Fruit fly (Drosophila melanogaster) whole organism, prepupa: ENCODE data around the gene sturkopf.
A peak's percentile ranks its signal among the peaks of the same experiment; 100 is the strongest.

Experiments
- Blimp-1 ChIP-seq: fragments of 200-800 bp; sonication (Bioruptor generic); optimal IDR thresholded peaks from 3 replicates; lab custom pipeline; 2017; ENCODE audit warnings: missing biosample characterization, missing genetic modification characterization, mild to moderate bottlenecking, moderate library complexity, missing genetic modification reagents
- CG10631 ChIP-seq: fragments of 200-800 bp; sonication (Bioruptor generic); optimal IDR thresholded peaks from 2 replicates; lab custom pipeline; 2016; ENCODE audit warnings: missing biosample characterization, missing genetic modification characterization
- CG10669 ChIP-seq: fragments of 200-800 bp; sonication (Bioruptor generic); optimal IDR thresholded peaks from 3 replicates; lab custom pipeline; 2018; ENCODE audit warnings: missing biosample characterization, mild to moderate bottlenecking, missing genetic modification characterization, moderate library complexity
- CG11294 ChIP-seq: fragments of 200-800 bp; sonication (Bioruptor generic); IDR thresholded peaks from 2 replicates; pipeline ENCODE4 v1.3.6; 2022; ENCODE audit warnings: missing biosample characterization, missing genetic modification characterization
- CG11762 ChIP-seq: fragments of 200-800 bp; sonication (Bioruptor generic); optimal IDR thresholded peaks from 3 replicates; lab custom pipeline; 2016; ENCODE audit warnings: missing biosample characterization, missing genetic modification characterization; ENCODE audit not compliant: insufficient read depth
- CG11902 ChIP-seq: fragments of 200-800 bp; sonication (Bioruptor generic); optimal IDR thresholded peaks from 3 replicates; lab custom pipeline; 2016; ENCODE audit warnings: missing biosample characterization, missing genetic modification characterization
- CG1621 ChIP-seq: fragments of 200-800 bp; sonication (Bioruptor generic); optimal IDR thresholded peaks from 3 replicates; lab custom pipeline; 2018; ENCODE audit warnings: missing biosample characterization, mild to moderate bottlenecking, missing genetic modification characterization
- CG16779 ChIP-seq: fragments of 200-800 bp; sonication (Bioruptor generic); optimal IDR thresholded peaks from 3 replicates; lab custom pipeline; 2017; ENCODE audit warnings: missing biosample characterization, mild to moderate bottlenecking, missing genetic modification characterization
- CG31627 ChIP-seq: fragments of 200-800 bp; sonication (Bioruptor generic); optimal IDR thresholded peaks from 3 replicates; lab custom pipeline; 2016; ENCODE audit warnings: missing biosample characterization, missing genetic modification characterization
- CG32006 ChIP-seq: fragments of 200-800 bp; sonication (Bioruptor generic); optimal IDR thresholded peaks from 3 replicates; lab custom pipeline; 2017; ENCODE audit warnings: missing biosample characterization, mild to moderate bottlenecking, missing genetic modification characterization
- CG4318 ChIP-seq: fragments of 200-800 bp; sonication (Bioruptor generic); optimal IDR thresholded peaks from 3 replicates; lab custom pipeline; 2017; ENCODE audit warnings: missing biosample characterization, mild to moderate bottlenecking, missing genetic modification characterization
- CG6276 ChIP-seq: fragments of 200-800 bp; sonication (Bioruptor generic); optimal IDR thresholded peaks from 2 replicates; lab custom pipeline; 2017; ENCODE audit warnings: missing biosample characterization, mild to moderate bottlenecking, missing genetic modification characterization
- CG6792 ChIP-seq: fragments of 200-800 bp; sonication (Bioruptor generic); optimal IDR thresholded peaks from 3 replicates; lab custom pipeline; 2016; ENCODE audit warnings: missing biosample characterization, missing genetic modification characterization
- CG6808 ChIP-seq: fragments of 200-800 bp; sonication (Bioruptor generic); optimal IDR thresholded peaks from 3 replicates; lab custom pipeline; 2017; ENCODE audit warnings: missing biosample characterization, missing genetic modification characterization, mild to moderate bottlenecking, moderate library complexity, missing genetic modification reagents
- CG6854 ChIP-seq: fragments of 200-800 bp; sonication (Bioruptor generic); optimal IDR thresholded peaks from 2 replicates; lab custom pipeline; 2017; ENCODE audit warnings: missing biosample characterization, mild to moderate bottlenecking, missing genetic modification characterization
- CG7368 ChIP-seq: fragments of 200-800 bp; sonication (Bioruptor generic); optimal IDR thresholded peaks from 3 replicates; lab custom pipeline; 2016; ENCODE audit warnings: missing biosample characterization, missing genetic modification characterization
- CG8119 ChIP-seq: fragments of 200-800 bp; sonication (Bioruptor generic); IDR thresholded peaks from 3 replicates; pipeline ENCODE4 v1.3.6; 2022; ENCODE audit warnings: missing biosample characterization, missing genetic modification characterization
- CG8319 ChIP-seq: fragments of 200-800 bp; sonication (Bioruptor generic); optimal IDR thresholded peaks from 3 replicates; lab custom pipeline; 2016; ENCODE audit warnings: missing biosample characterization, missing genetic modification characterization
- CG8632 ChIP-seq: fragments of 200-800 bp; sonication (Bioruptor generic); optimal IDR thresholded peaks from 3 replicates; lab custom pipeline; 2016; ENCODE audit warnings: missing biosample characterization, missing genetic modification characterization
- Eip75B ChIP-seq: fragments of 200-800 bp; sonication (Bioruptor generic); optimal IDR thresholded peaks from 3 replicates; lab custom pipeline; 2016; ENCODE audit warnings: missing biosample characterization, missing genetic modification characterization
- Eip78C ChIP-seq: fragments of 200-800 bp; sonication (Bioruptor generic); peaks from one replicate; lab custom pipeline; 2016; ENCODE audit warnings: missing biosample characterization, missing genetic modification characterization
- Eip93F ChIP-seq: fragments of 200-800 bp; sonication (Bioruptor generic); optimal IDR thresholded peaks from 2 replicates; lab custom pipeline; 2016; ENCODE audit warnings: missing biosample characterization, mild to moderate bottlenecking, missing genetic modification characterization
- Ets21C ChIP-seq: fragments of 200-800 bp; sonication (Bioruptor generic); optimal IDR thresholded peaks from 3 replicates; lab custom pipeline; 2016; ENCODE audit warnings: missing biosample characterization, missing genetic modification characterization
- Ets96B ChIP-seq: fragments of 200-800 bp; optimal IDR thresholded peaks from 2 replicates; lab custom pipeline; 2019; ENCODE audit warnings: missing biosample characterization, mild to moderate bottlenecking, missing genetic modification characterization, moderate library complexity
- Gug ChIP-seq: fragments of 200-800 bp; sonication (Bioruptor generic); IDR thresholded peaks from 2 replicates; pipeline ENCODE4 v1.3.6; 2022; ENCODE audit warnings: missing biosample characterization, missing genetic modification characterization
- Hr38 ChIP-seq: sonication (Bioruptor generic); optimal IDR thresholded peaks from 2 replicates; lab custom pipeline; 2016; ENCODE audit warnings: missing biosample characterization, missing genetic modification characterization
- Hr4 ChIP-seq: fragments of 200-800 bp; sonication (Bioruptor generic); optimal IDR thresholded peaks from 3 replicates; lab custom pipeline; 2016; ENCODE audit warnings: missing biosample characterization, missing genetic modification characterization
- Lpt ChIP-seq: fragments of 200-800 bp; sonication (Bioruptor generic); optimal IDR thresholded peaks from 3 replicates; lab custom pipeline; 2016; ENCODE audit warnings: missing biosample characterization, missing genetic modification characterization
- Met ChIP-seq: fragments of 200-800 bp; sonication (Bioruptor generic); optimal IDR thresholded peaks from 3 replicates; lab custom pipeline; 2016; ENCODE audit warnings: missing biosample characterization, missing genetic modification characterization
- OdsH ChIP-seq: fragments of 200-800 bp; sonication (Bioruptor generic); optimal IDR thresholded peaks from 3 replicates; lab custom pipeline; 2016; ENCODE audit warnings: missing biosample characterization, missing genetic modification characterization
- Smox ChIP-seq: fragments of 200-800 bp; sonication (Bioruptor generic); optimal IDR thresholded peaks from 3 replicates; lab custom pipeline; 2016; ENCODE audit warnings: missing biosample characterization, missing genetic modification characterization
- Sox15 ChIP-seq: fragments of 200-800 bp; sonication (Bioruptor generic); optimal IDR thresholded peaks from 3 replicates; lab custom pipeline; 2016; ENCODE audit warnings: missing biosample characterization, missing genetic modification characterization
- achi ChIP-seq: fragments of 200-800 bp; sonication (Bioruptor generic); optimal IDR thresholded peaks from 3 replicates; lab custom pipeline; 2016; ENCODE audit warnings: missing biosample characterization, missing genetic modification characterization
- acj6 ChIP-seq: fragments of 200-800 bp; sonication (Bioruptor generic); optimal IDR thresholded peaks from 3 replicates; lab custom pipeline; 2016; ENCODE audit warnings: missing biosample characterization, missing genetic modification characterization
- cyc ChIP-seq: fragments of 200-800 bp; sonication (Bioruptor generic); optimal IDR thresholded peaks from 3 replicates; lab custom pipeline; 2016; ENCODE audit warnings: missing biosample characterization, missing genetic modification characterization
- dac ChIP-seq: fragments of 200-800 bp; sonication (Bioruptor generic); optimal IDR thresholded peaks from 2 replicates; lab custom pipeline; 2017; ENCODE audit warnings: missing biosample characterization, mild to moderate bottlenecking, missing genetic modification characterization
- dsx ChIP-seq: fragments of 200-800 bp; optimal IDR thresholded peaks from 3 replicates; lab custom pipeline; 2019; ENCODE audit warnings: missing biosample characterization, mild to moderate bottlenecking, missing genetic modification characterization, moderate library complexity; ENCODE audit not compliant: poor library complexity, severe bottlenecking
- eg ChIP-seq: fragments of 200-800 bp; sonication (Bioruptor generic); IDR thresholded peaks from 3 replicates; pipeline ENCODE4 v1.3.6; 2022; ENCODE audit warnings: missing biosample characterization, missing genetic modification characterization
- esn ChIP-seq: fragments of 200-800 bp; sonication (Bioruptor generic); optimal IDR thresholded peaks from 2 replicates; lab custom pipeline; 2016; ENCODE audit warnings: missing biosample characterization, mild to moderate bottlenecking, missing genetic modification characterization, moderate library complexity
- fd59A ChIP-seq: fragments of 200-800 bp; sonication (Bioruptor generic); optimal IDR thresholded peaks from 2 replicates; lab custom pipeline; 2017; ENCODE audit warnings: missing biosample characterization, mild to moderate bottlenecking, missing genetic modification characterization, missing genetic modification reagents
- fd85E ChIP-seq: fragments of 200-800 bp; sonication (Bioruptor generic); optimal IDR thresholded peaks from 3 replicates; lab custom pipeline; 2016; ENCODE audit warnings: missing biosample characterization, missing genetic modification characterization
- fkh ChIP-seq: fragments of 200-800 bp; sonication (Bioruptor generic); optimal IDR thresholded peaks from 3 replicates; lab custom pipeline; 2017; ENCODE audit warnings: missing biosample characterization, mild to moderate bottlenecking, missing genetic modification characterization, moderate library complexity
- net ChIP-seq: fragments of 200-800 bp; sonication (Bioruptor generic); optimal IDR thresholded peaks from 3 replicates; lab custom pipeline; 2016; ENCODE audit warnings: missing biosample characterization, missing genetic modification characterization
- salr ChIP-seq, 2 experiments: fragments of 200-800 bp; sonication (Bioruptor generic); optimal IDR thresholded peaks; 3 replicates each; lab custom pipeline; 2016 to 2018; ENCODE audit warnings: missing biosample characterization in 2 of 2, missing genetic modification characterization in 2 of 2, mild to moderate bottlenecking in 1 of 2
- spab ChIP-seq: fragments of 200-800 bp; sonication (Bioruptor generic); optimal IDR thresholded peaks from 2 replicates; lab custom pipeline; 2017; ENCODE audit warnings: missing biosample characterization, mild to moderate bottlenecking, missing genetic modification characterization, missing genetic modification reagents
- ss ChIP-seq, 2 experiments: fragments of 200-800 bp; sonication (Bioruptor generic); optimal IDR thresholded peaks; 2 replicates in 1 of 2; 3 replicates in 1 of 2; lab custom pipeline; 2017 to 2018; ENCODE audit warnings: mild to moderate bottlenecking in 2 of 2, missing biosample characterization in 2 of 2, missing genetic modification characterization in 2 of 2, moderate library complexity in 1 of 2
- topi ChIP-seq: fragments of 200-800 bp; sonication (Bioruptor generic); optimal IDR thresholded peaks from 3 replicates; lab custom pipeline; 2016; ENCODE audit warnings: missing biosample characterization, missing genetic modification characterization
- vri ChIP-seq: fragments of 200-800 bp; sonication (Bioruptor generic); optimal IDR thresholded peaks from 3 replicates; lab custom pipeline; 2016; ENCODE audit warnings: missing biosample characterization, mild to moderate bottlenecking, missing genetic modification characterization

The sturkopf gene

DNA sequence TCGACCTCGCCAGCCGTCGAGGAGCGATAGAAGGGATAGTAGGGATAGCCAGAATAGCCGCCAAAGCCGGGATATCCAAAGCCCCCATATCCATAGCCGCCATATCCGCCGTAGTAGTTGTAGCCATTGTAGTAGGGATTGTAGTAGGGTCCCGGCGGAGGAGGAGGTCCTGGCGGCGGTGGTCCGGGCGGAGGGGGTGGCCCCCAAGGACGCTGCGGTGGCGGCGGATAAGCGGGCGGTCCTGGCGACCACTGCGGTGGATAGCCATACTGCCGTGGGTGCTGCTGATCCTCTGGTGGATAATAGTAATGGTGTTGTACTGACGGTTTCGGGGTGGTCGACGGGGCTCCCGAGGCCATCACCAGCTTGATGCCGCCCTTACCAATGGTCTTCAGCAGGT lies 9.0 kb upstream of the sturkopf start:
- TF ChIP-seq CG10669 (GFP tag; lab: Kevin White, UChicago) (no peak), cyc (GFP tag; lab: Kevin White, UChicago) (no peak), CG8119 (GFP tag; lab: Robert Waterston, UW) (no peak), Eip93F (GFP tag; lab: Kevin White, UChicago) (no peak), OdsH (no peak), CG7368 (GFP tag; lab: Kevin White, UChicago) (no peak), Lpt (GFP tag; lab: Kevin White, UChicago) (no peak)

DNA sequence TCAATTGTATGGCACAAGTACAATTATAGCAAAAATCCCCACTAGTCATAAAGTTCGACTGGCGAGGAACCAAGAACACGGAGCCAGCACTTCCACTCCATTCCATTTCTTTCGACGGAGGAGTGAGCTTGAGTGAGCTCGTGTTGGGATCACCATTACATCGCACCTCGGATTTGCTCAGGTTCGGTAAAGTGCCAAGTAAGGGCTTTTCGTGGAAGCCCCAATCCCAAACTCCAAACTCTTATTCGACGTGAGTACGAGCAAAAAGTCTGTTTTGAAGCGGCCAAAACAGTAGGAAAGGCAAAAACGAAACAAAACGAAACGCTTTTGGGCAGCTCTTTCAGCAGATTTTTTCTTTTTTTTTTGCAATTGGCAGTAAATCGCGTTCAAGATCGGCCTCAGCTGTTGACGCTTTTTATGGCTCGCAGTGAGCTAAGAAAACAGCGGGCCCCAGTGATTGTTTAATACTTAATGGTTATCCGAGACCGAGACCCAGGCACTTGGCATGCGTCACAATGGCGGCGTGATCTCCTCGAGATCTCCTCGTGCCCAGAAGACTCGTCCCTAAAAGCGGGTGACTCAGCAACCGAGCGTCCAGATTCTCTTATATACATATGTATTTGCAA lies 7.9 kb upstream of the sturkopf start:
- no peak for TF ChIP-seq Hr4 (GFP tag; lab: Kevin White, UChicago)
- TF ChIP-seq Lpt (GFP tag; lab: Kevin White, UChicago) = no peak
- no peak for TF ChIP-seq cyc (GFP tag; lab: Kevin White, UChicago)
- TF ChIP-seq eg (GFP tag; lab: Robert Waterston, UW) = peak; percentile 51; the same call in 2 of the 3 replicates
- no peak for TF ChIP-seq Sox15 (GFP tag; lab: Kevin White, UChicago)
- peak in 1 of 2 experiments; percentile 39 for TF ChIP-seq ss (GFP tag; optimal IDR thresholded peaks at IDR 0.05; lab: Kevin White, UChicago)
- no peak for TF ChIP-seq dac (GFP tag; lab: Kevin White, UChicago)
- no peak for TF ChIP-seq CG32006 (GFP tag; lab: Kevin White, UChicago)
- no peak for TF ChIP-seq CG10669 (GFP tag; lab: Kevin White, UChicago)
- no peak for TF ChIP-seq Hr38 (GFP tag; lab: Kevin White, UChicago)
- TF ChIP-seq vri (GFP tag; lab: Kevin White, UChicago) = peak; percentile 85
- TF ChIP-seq CG1621 (tag; lab: Kevin White, UChicago) = no peak
- TF ChIP-seq CG8119 (GFP tag; lab: Robert Waterston, UW) = no peak; the same call in 2 of the 3 replicates
- TF ChIP-seq CG11902 (GFP tag; lab: Kevin White, UChicago) = no peak
- peak; percentile 32 for TF ChIP-seq Smox (GFP tag; lab: Kevin White, UChicago)
- no peak for TF ChIP-seq Blimp-1
- no peak for TF ChIP-seq CG10631
- TF ChIP-seq CG8319 = no peak
- TF ChIP-seq salr (GFP tag; optimal IDR thresholded peaks at IDR 0.05; lab: Kevin White, UChicago) = no peak
- TF ChIP-seq Ets96B (tag; lab: Kevin White, UChicago) = no peak
- TF ChIP-seq CG6808 (GFP tag; lab: Kevin White, UChicago) = no peak
- TF ChIP-seq achi (GFP tag; lab: Kevin White, UChicago) = no peak
- no peak for TF ChIP-seq Ets21C (GFP tag; lab: Kevin White, UChicago)
- peak; percentile 17 for TF ChIP-seq CG8632 (GFP tag; lab: Kevin White, UChicago)
- no peak for TF ChIP-seq OdsH
- TF ChIP-seq fd59A (GFP tag; lab: Kevin White, UChicago) = no peak
- peak; percentile 9 for TF ChIP-seq Eip75B (GFP tag; lab: Kevin White, UChicago)
- TF ChIP-seq CG6276 = no peak
- no peak for TF ChIP-seq acj6
- no peak for TF ChIP-seq spab (GFP tag; lab: Kevin White, UChicago)
- peak; percentile 8 for TF ChIP-seq topi (GFP tag; lab: Kevin White, UChicago)
- TF ChIP-seq CG11762 (GFP tag; lab: Kevin White, UChicago) = no peak
- TF ChIP-seq CG6854 (GFP tag; lab: Kevin White, UChicago) = peak; percentile 77
- TF ChIP-seq Gug (GFP tag; lab: Robert Waterston, UW) = no peak
- peak; percentile 35 for TF ChIP-seq CG6792
- no peak for TF ChIP-seq fd85E (GFP tag; lab: Kevin White, UChicago)
- no peak for TF ChIP-seq Eip93F (GFP tag; lab: Kevin White, UChicago)
- no peak for TF ChIP-seq fkh
- peak; percentile 18 for TF ChIP-seq CG16779
- TF ChIP-seq CG31627 = no peak
- TF ChIP-seq net (GFP tag; lab: Kevin White, UChicago) = no peak
- TF ChIP-seq dsx = no peak
- peak; percentile 16 for TF ChIP-seq Eip78C (GFP tag; lab: Kevin White, UChicago)
- TF ChIP-seq CG7368 (GFP tag; lab: Kevin White, UChicago) = no peak
- peak; percentile 21 for TF ChIP-seq Met
- peak; percentile 28 for TF ChIP-seq esn (GFP tag; lab: Kevin White, UChicago)
- TF ChIP-seq CG4318 = no peak
- TF ChIP-seq CG11294 = no peak
